Fruit fly (Drosophila melanogaster): ENCODE measurements around the gene CG42594.
A peak's percentile ranks its signal among the peaks of the same experiment; 100 is the strongest.

CG42594 gene

DNA sequence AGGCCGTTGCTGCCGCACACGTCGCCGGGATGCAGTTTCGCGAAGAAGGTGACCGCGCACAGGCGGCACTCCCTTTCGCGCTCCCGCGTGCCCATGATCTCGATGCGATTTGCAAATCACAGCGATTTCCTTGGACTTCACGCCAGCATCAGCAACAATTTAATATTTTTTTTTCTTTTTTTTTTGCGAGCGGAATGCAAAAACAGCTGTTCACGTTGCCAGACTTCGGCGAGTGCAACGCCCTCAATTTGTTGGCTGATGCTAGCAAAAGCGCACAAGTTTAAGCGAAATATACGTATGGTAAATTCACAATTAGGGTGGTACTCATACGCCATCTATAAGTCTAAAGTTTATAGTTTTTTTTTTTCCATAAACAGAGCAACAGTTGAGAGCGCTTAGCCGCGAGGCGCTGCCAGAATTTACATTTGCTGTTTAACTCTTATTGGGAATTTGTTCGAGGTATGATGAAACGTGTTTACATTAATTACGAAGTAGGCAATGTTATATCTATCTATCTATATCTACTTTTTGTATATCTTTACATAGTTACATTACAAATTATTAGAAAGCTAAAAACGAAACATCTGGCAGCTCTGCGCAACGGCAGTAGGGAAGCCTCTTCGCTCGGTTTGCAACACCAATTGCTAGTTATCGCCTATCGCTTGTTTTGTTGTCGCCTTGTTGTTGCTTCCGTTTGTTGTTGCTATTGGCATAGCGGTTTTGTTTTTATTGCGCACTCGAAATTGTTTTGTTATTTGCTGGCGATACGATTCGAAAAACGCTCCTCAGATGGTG is 77.8 kb downstream of the CG42594 start, which contains the start of the genes CG4041 and Hgsnat (continued):
- TF ChIP-seq Gsc (GFP tag; IDR thresholded peaks at IDR 0.05), result no peak
- peak; percentile 44 for TF ChIP-seq CG1603 (tag; optimal IDR thresholded peaks at IDR 0.05)
- TF ChIP-seq CG4730 (GFP tag; IDR thresholded peaks at IDR 0.05), result no peak
- TF ChIP-seq CG10543 (GFP tag; optimal IDR thresholded peaks at IDR 0.05), result no peak
- no peak for TF ChIP-seq CG18262 (tag; optimal IDR thresholded peaks at IDR 0.05)
- TF ChIP-seq CG10366 (GFP tag; IDR thresholded peaks at IDR 0.05), result no peak
- no peak for TF ChIP-seq cg (GFP tag; optimal IDR thresholded peaks at IDR 0.05)
- peak; percentile 4 for TF ChIP-seq CG4424 (GFP tag; optimal IDR thresholded peaks at IDR 0.05)
- no peak for TF ChIP-seq CG12744 (GFP tag; optimal IDR thresholded peaks at IDR 0.05)
- no peak for TF ChIP-seq bbx (GFP tag; IDR thresholded peaks at IDR 0.05; ENCODE audit: partially characterized antibody)
- TF ChIP-seq CG5245 (GFP tag; optimal IDR thresholded peaks at IDR 0.05), result no peak
- TF ChIP-seq CG1602 (GFP tag; optimal IDR thresholded peaks at IDR 0.05), result no peak
- no peak for TF ChIP-seq Dbx (GFP tag; IDR thresholded peaks at IDR 0.05)
- TF ChIP-seq CG1233 (GFP tag; optimal IDR thresholded peaks at IDR 0.05), result no peak
- peak; percentile 32 for TF ChIP-seq HLH54F (GFP tag; optimal IDR thresholded peaks at IDR 0.05)
- peak; percentile 11 for TF ChIP-seq Meics (GFP tag; optimal IDR thresholded peaks at IDR 0.05)
- no peak for TF ChIP-seq CG8765 (GFP tag; IDR thresholded peaks at IDR 0.05)
- no peak for TF ChIP-seq ase (GFP tag; IDR thresholded peaks at IDR 0.05)
- TF ChIP-seq vnd (GFP tag; IDR thresholded peaks at IDR 0.05; ENCODE audit: partially characterized antibody), result no peak
- TF ChIP-seq Hr3 (GFP tag; optimal IDR thresholded peaks at IDR 0.05), result peak; percentile 4
- no peak for TF ChIP-seq sens-2 (GFP tag; IDR thresholded peaks at IDR 0.05)
- TF ChIP-seq zen2 (GFP tag; IDR thresholded peaks at IDR 0.05; ENCODE audit: partially characterized antibody), result no peak
- no peak for TF ChIP-seq sim (GFP tag; IDR thresholded peaks at IDR 0.05)
- no peak for TF ChIP-seq CG4328 (GFP tag; optimal IDR thresholded peaks at IDR 0.05)
- peak; percentile 31 for TF ChIP-seq CG12391 (tag; optimal IDR thresholded peaks at IDR 0.05)
- TF ChIP-seq CkIIα-i1 (GFP tag; IDR thresholded peaks at IDR 0.05), result no peak
- no peak for TF ChIP-seq zf30C (GFP tag; optimal IDR thresholded peaks at IDR 0.05)
- TF ChIP-seq CG9876 (GFP tag; optimal IDR thresholded peaks at IDR 0.05), result no peak
- TF ChIP-seq phol (tag; optimal IDR thresholded peaks at IDR 0.05), result peak; percentile 30
- TF ChIP-seq CG9817 (tag; optimal IDR thresholded peaks at IDR 0.05), result no peak
- no peak for TF ChIP-seq gcm2 (GFP tag; optimal IDR thresholded peaks at IDR 0.05)
- TF ChIP-seq amos (GFP tag; IDR thresholded peaks at IDR 0.05; ENCODE audit: partially characterized antibody), result no peak
- TF ChIP-seq CG15514 (GFP tag; optimal IDR thresholded peaks at IDR 0.05), result peak; percentile 4
- no peak for TF ChIP-seq dan (GFP tag; IDR thresholded peaks at IDR 0.05)
- no peak for TF ChIP-seq CG18619 (GFP tag; optimal IDR thresholded peaks at IDR 0.05)
- TF ChIP-seq da (GFP tag; optimal IDR thresholded peaks at IDR 0.05), result no peak
- no peak for TF ChIP-seq Stat92E (GFP tag; optimal IDR thresholded peaks at IDR 0.05)
- no peak for TF ChIP-seq Nf-YA (GFP tag; IDR thresholded peaks at IDR 0.05)
- TF ChIP-seq Hsf (GFP tag; optimal IDR thresholded peaks at IDR 0.05), result peak; percentile 6
- peak; percentile 60 for TF ChIP-seq CG17359 (tag; optimal IDR thresholded peaks at IDR 0.05)
- peak; percentile 32 for TF ChIP-seq CG8290 (GFP tag; optimal IDR thresholded peaks at IDR 0.05)
- no peak for TF ChIP-seq CG8290 (tag; optimal IDR thresholded peaks at IDR 0.05)
- TF ChIP-seq CG1024 (GFP tag; IDR thresholded peaks at IDR 0.05), result no peak
- TF ChIP-seq CG9215 (GFP tag; IDR thresholded peaks at IDR 0.05), result no peak
- TF ChIP-seq pb (GFP tag; optimal IDR thresholded peaks at IDR 0.05), result no peak
- TF ChIP-seq CG7839 (tag; optimal IDR thresholded peaks at IDR 0.05), result no peak
- TF ChIP-seq pnt (GFP tag; optimal IDR thresholded peaks at IDR 0.05), result no peak
- 0 out of 2 replicates have a peak, but pooled peaks have one; percentile 6 for TF ChIP-seq sob (GFP tag; IDR thresholded peaks at IDR 0.05)
- TF ChIP-seq mam (GFP tag; optimal IDR thresholded peaks at IDR 0.05), result peak; percentile 26
- TF ChIP-seq CTCF (GFP tag; optimal IDR thresholded peaks at IDR 0.05), result peak; percentile 87
- no peak for TF ChIP-seq Opbp (GFP tag; IDR thresholded peaks at IDR 0.05; ENCODE audit: partially characterized antibody)

All from whole organism, embryonic.